Worm (Caenorhabditis elegans) whole organism, young adult: ENCODE data around the gene sre-32.

Experiments
- B0261.1 ChIP-seq: sonication (generic microtip); optimal IDR thresholded peaks from 2 replicates; lab custom pipeline; 2016; ENCODE audit warnings: mild to moderate bottlenecking, missing genetic modification characterization, moderate library complexity, missing compliant biosample characterization
- D2030.7 ChIP-seq: fragments of 200-800 bp; sonication (Bioruptor generic); IDR thresholded peaks from 2 replicates; pipeline ENCODE4 v1.3.6; 2022; ENCODE audit warnings: missing genetic modification reagents, missing genetic modification characterization, missing compliant biosample characterization
- F22D6.2 ChIP-seq: sonication (generic microtip); optimal IDR thresholded peaks from 2 replicates; lab custom pipeline; 2016; ENCODE audit warnings: mild to moderate bottlenecking, missing genetic modification characterization, missing compliant biosample characterization
- F23B12.7 ChIP-seq: sonication (generic microtip); optimal IDR thresholded peaks from 2 replicates; lab custom pipeline; 2017; ENCODE audit warnings: missing genetic modification characterization, mild to moderate bottlenecking, missing compliant biosample characterization, antibody characterized with exemption, moderate library complexity; ENCODE audit not compliant: insufficient read depth
- F39B2.1 ChIP-seq: fragments of 200-800 bp; sonication (Bioruptor generic); IDR thresholded peaks from 2 replicates; pipeline ENCODE4 v1.3.6; 2022; ENCODE audit warnings: missing genetic modification reagents, missing genetic modification characterization, missing compliant biosample characterization
- F57A8.1 ChIP-seq: fragments of 200-800 bp; sonication (Bioruptor generic); optimal IDR thresholded peaks from 2 replicates; lab custom pipeline; 2018; ENCODE audit warnings: mild to moderate bottlenecking, missing genetic modification characterization, moderate library complexity, missing compliant biosample characterization
- T26A5.8 ChIP-seq: sonication (generic microtip); optimal IDR thresholded peaks from 2 replicates; lab custom pipeline; 2016; ENCODE audit warnings: missing genetic modification characterization, missing compliant biosample characterization
- Y67H2A.10 ChIP-seq: fragments of 200-800 bp; sonication (Bioruptor generic); conservative IDR thresholded peaks from 2 replicates; pipeline ENCODE4 v1.3.6; 2022; ENCODE audit warnings: missing genetic modification reagents, missing genetic modification characterization, missing compliant biosample characterization
- ZK185.1 ChIP-seq: sonication (generic microtip); optimal IDR thresholded peaks from 2 replicates; lab custom pipeline; 2016; ENCODE audit warnings: mild to moderate bottlenecking, missing genetic modification characterization, missing compliant biosample characterization; ENCODE audit not compliant: poor library complexity, severe bottlenecking
- aptf-3 ChIP-seq: fragments of 200-800 bp; sonication (Bioruptor generic); IDR thresholded peaks from 2 replicates; pipeline ENCODE4 v1.3.6; 2022; ENCODE audit warnings: missing genetic modification characterization, missing compliant biosample characterization
- attf-5 ChIP-seq: fragments of 200-800 bp; sonication (Bioruptor generic); optimal IDR thresholded peaks from 2 replicates; lab custom pipeline; 2018; ENCODE audit warnings: mild to moderate bottlenecking, missing genetic modification characterization, missing compliant biosample characterization
- bed-1 ChIP-seq: fragments of 200-800 bp; sonication (Bioruptor generic); IDR thresholded peaks from 2 replicates; pipeline ENCODE4 v1.3.6; 2022; ENCODE audit warnings: missing genetic modification reagents, missing genetic modification characterization, missing compliant biosample characterization
- ccch-3 ChIP-seq: fragments of 200-800 bp; sonication (Bioruptor generic); optimal IDR thresholded peaks from 2 replicates; lab custom pipeline; 2018; ENCODE audit warnings: mild to moderate bottlenecking, missing genetic modification characterization, missing compliant biosample characterization
- cebp-1 ChIP-seq, 2 experiments: fragments of 200-800 bp in 1 of 2; sonication (Bioruptor generic) in 1 of 2; sonication (generic microtip) in 1 of 2; IDR thresholded peaks in 1 of 2; optimal IDR thresholded peaks in 1 of 2; 2 replicates each; pipeline versions ENCODE4 v1.3.6 to Lab custom; 2017 to 2022; ENCODE audit warnings: missing compliant biosample characterization in 2 of 2, missing genetic modification characterization in 2 of 2, mild to moderate bottlenecking in 1 of 2, missing genetic modification reagents in 1 of 2, moderate library complexity in 1 of 2
- ceh-40 ChIP-seq: fragments of 200-800 bp; sonication (Bioruptor generic); IDR thresholded peaks from 2 replicates; pipeline ENCODE4 v1.3.6; 2022; ENCODE audit warnings: missing genetic modification characterization, missing compliant biosample characterization
- chd-7 ChIP-seq: sonication (generic microtip); optimal IDR thresholded peaks from 2 replicates; lab custom pipeline; 2016; ENCODE audit warnings: mild to moderate bottlenecking, missing genetic modification characterization, moderate library complexity, missing compliant biosample characterization
- die-1 ChIP-seq: sonication (generic microtip); optimal IDR thresholded peaks from 2 replicates; lab custom pipeline; 2016; ENCODE audit warnings: missing genotype, mild to moderate bottlenecking, missing genetic modification characterization, missing compliant biosample characterization
- egrh-3 ChIP-seq: fragments of 200-800 bp; sonication (Bioruptor generic); IDR thresholded peaks from 2 replicates; pipeline ENCODE4 v1.3.6; 2022; ENCODE audit warnings: missing genetic modification reagents, missing genetic modification characterization, missing compliant biosample characterization
- ets-4 ChIP-seq: fragments of 200-800 bp; sonication (Bioruptor generic); optimal IDR thresholded peaks from 2 replicates; lab custom pipeline; 2018; ENCODE audit warnings: mild to moderate bottlenecking, missing genetic modification characterization, missing compliant biosample characterization
- him-1 ChIP-seq: sonication (generic microtip); optimal IDR thresholded peaks from 2 replicates; lab custom pipeline; 2016; ENCODE audit warnings: missing genotype, missing genetic modification reagents, missing genetic modification characterization, missing compliant biosample characterization
- hlh-26 ChIP-seq: fragments of 200-800 bp; sonication (Bioruptor generic); conservative IDR thresholded peaks from 2 replicates; pipeline ENCODE4 v1.3.6; 2022; ENCODE audit warnings: missing genetic modification reagents, missing genetic modification characterization, missing compliant biosample characterization
- hmg-20 ChIP-seq: fragments of 200-800 bp; sonication (Bioruptor generic); IDR thresholded peaks from 2 replicates; pipeline ENCODE4 v1.3.6; 2022; ENCODE audit warnings: missing genetic modification reagents, missing genetic modification characterization, missing compliant biosample characterization
- hsf-1 ChIP-seq: fragments of 200-800 bp; sonication (Bioruptor generic); IDR thresholded peaks from 2 replicates; pipeline ENCODE4 v1.3.6; 2022; ENCODE audit warnings: missing genetic modification reagents, missing genetic modification characterization, missing compliant biosample characterization
- lag-1 ChIP-seq: fragments of 200-800 bp; sonication (Bioruptor generic); IDR thresholded peaks from 2 replicates; pipeline ENCODE4 v1.3.6; 2022; ENCODE audit warnings: missing genetic modification reagents, missing genetic modification characterization, missing compliant biosample characterization
- let-607 ChIP-seq, 2 experiments: fragments of 200-800 bp in 1 of 2; sonication (Bioruptor generic) in 1 of 2; sonication (generic microtip) in 1 of 2; optimal IDR thresholded peaks; 2 replicates each; lab custom pipeline; 2016 to 2018; ENCODE audit warnings: mild to moderate bottlenecking in 2 of 2, missing compliant biosample characterization in 2 of 2, missing genetic modification characterization in 2 of 2, moderate library complexity in 2 of 2, missing genotype in 1 of 2
- lir-1 ChIP-seq: fragments of 200-800 bp; sonication (Bioruptor generic); conservative IDR thresholded peaks from 2 replicates; pipeline ENCODE4 v1.3.6; 2022; ENCODE audit warnings: missing genetic modification reagents, missing genetic modification characterization, missing compliant biosample characterization
- lsl-1 ChIP-seq: fragments of 200-800 bp; sonication (Bioruptor generic); optimal IDR thresholded peaks from 2 replicates; lab custom pipeline; 2018; ENCODE audit warnings: mild to moderate bottlenecking, missing genetic modification characterization, moderate library complexity, missing compliant biosample characterization
- madf-3 ChIP-seq: fragments of 200-800 bp; sonication (Bioruptor generic); IDR thresholded peaks from 2 replicates; pipeline ENCODE4 v1.3.6; 2022; ENCODE audit warnings: missing genetic modification reagents, missing genetic modification characterization, missing compliant biosample characterization
- mxl-1 ChIP-seq: sonication (generic microtip); optimal IDR thresholded peaks from 2 replicates; lab custom pipeline; 2016; ENCODE audit warnings: missing genetic modification characterization, missing compliant biosample characterization
- rcor-1 ChIP-seq: fragments of 200-800 bp; sonication (Bioruptor generic); IDR thresholded peaks from 2 replicates; pipeline ENCODE4 v1.3.6; 2022; ENCODE audit warnings: missing genetic modification reagents, missing genetic modification characterization, missing compliant biosample characterization
- repo-1 ChIP-seq: sonication (generic microtip); optimal IDR thresholded peaks from 2 replicates; lab custom pipeline; 2017; ENCODE audit warnings: mild to moderate bottlenecking, missing genetic modification characterization, missing compliant biosample characterization
- rpc-1 ChIP-seq, 2 experiments: fragments of 150-350 bp in 1 of 2; sonication (generic microtip) in 1 of 2; optimal IDR thresholded peaks; 2 replicates each; lab custom pipeline; 2014 to 2018; ENCODE audit warnings: missing biosample characterization in 1 of 2, missing genetic modification characterization in 1 of 2, missing genetic modification reagents in 1 of 2, missing genotype in 1 of 2
- sdz-38 ChIP-seq: sonication (generic microtip); optimal IDR thresholded peaks from 2 replicates; lab custom pipeline; 2016; ENCODE audit warnings: missing genotype, missing genetic modification characterization, missing compliant biosample characterization
- sea-2 ChIP-seq: fragments of 200-800 bp; sonication (Bioruptor generic); IDR thresholded peaks from 2 replicates; pipeline ENCODE4 v1.3.6; 2022; ENCODE audit warnings: missing genetic modification characterization, missing compliant biosample characterization
- snpc-1.3 ChIP-seq: sonication (generic microtip); optimal IDR thresholded peaks from 2 replicates; lab custom pipeline; 2017; ENCODE audit warnings: missing genetic modification characterization, mild to moderate bottlenecking, missing compliant biosample characterization, antibody characterized with exemption, moderate library complexity, missing genotype, missing genetic modification reagents; ENCODE audit not compliant: insufficient read depth
- sptf-2 ChIP-seq: fragments of 200-800 bp; sonication (Bioruptor generic); optimal IDR thresholded peaks from 2 replicates; lab custom pipeline; 2018; ENCODE audit warnings: mild to moderate bottlenecking, missing genetic modification characterization, missing compliant biosample characterization
- tbx-9 ChIP-seq: sonication (generic microtip); optimal IDR thresholded peaks from 2 replicates; lab custom pipeline; 2016; ENCODE audit warnings: borderline replicate concordance, missing genetic modification characterization, inconsistent platforms, missing compliant biosample characterization
- unc-130 ChIP-seq: sonication (generic microtip); optimal IDR thresholded peaks from 2 replicates; lab custom pipeline; 2016; ENCODE audit warnings: missing genetic modification reagents, missing genetic modification characterization, missing compliant biosample characterization
- unc-62 ChIP-seq: fragments of 150-350 bp; optimal IDR thresholded peaks from 2 replicates; lab custom pipeline; 2014; ENCODE audit warnings: missing biosample characterization, missing genetic modification reagents, missing genetic modification characterization
- xnd-1 ChIP-seq: sonication (generic microtip); optimal IDR thresholded peaks from 2 replicates; lab custom pipeline; 2016; ENCODE audit warnings: missing genotype, missing genetic modification reagents, missing genetic modification characterization, missing compliant biosample characterization
- zfh-2 ChIP-seq: fragments of 200-800 bp; sonication (Bioruptor generic); conservative IDR thresholded peaks from 2 replicates; pipeline ENCODE4 v1.3.6; 2022; ENCODE audit warnings: missing genetic modification reagents, missing genetic modification characterization, missing compliant biosample characterization
- zim-3 ChIP-seq: sonication (generic microtip); optimal IDR thresholded peaks from 2 replicates; lab custom pipeline; 2017; ENCODE audit warnings: mild to moderate bottlenecking, missing genetic modification characterization, moderate library complexity, missing compliant biosample characterization
- ztf-18 ChIP-seq: sonication (generic microtip); optimal IDR thresholded peaks from 2 replicates; lab custom pipeline; 2016; ENCODE audit warnings: missing genotype, mild to moderate bottlenecking, missing genetic modification characterization, missing compliant biosample characterization
- ztf-22 ChIP-seq: fragments of 200-800 bp; sonication (Bioruptor generic); optimal IDR thresholded peaks from 2 replicates; lab custom pipeline; 2018; ENCODE audit warnings: mild to moderate bottlenecking, missing genetic modification characterization, moderate library complexity, missing compliant biosample characterization
- ztf-26 ChIP-seq: sonication (generic microtip); optimal IDR thresholded peaks from 2 replicates; lab custom pipeline; 2017; ENCODE audit warnings: missing genetic modification characterization, missing compliant biosample characterization
- ztf-28 ChIP-seq: fragments of 200-800 bp; sonication (Bioruptor generic); IDR thresholded peaks from 2 replicates; pipeline ENCODE4 v1.3.6; 2022; ENCODE audit warnings: missing genetic modification reagents, missing genetic modification characterization, missing compliant biosample characterization
- ztf-6 ChIP-seq: fragments of 200-800 bp; sonication (Bioruptor generic); IDR thresholded peaks from 2 replicates; pipeline ENCODE4 v1.3.6; 2022; ENCODE audit warnings: missing genetic modification reagents, missing genetic modification characterization, missing compliant biosample characterization

sre-32 gene

ce11 chrII:12494556-12495131 lies 38.1 kb upstream of the sre-32 start, which contains the start of gene col-85 (continued):
- TF ChIP-seq ztf-18: peak; percentile 81
- TF ChIP-seq ztf-6 (GFP tag; lab: Robert Waterston, UW): peak; percentile 81
- TF ChIP-seq zfh-2 (GFP tag; lab: Robert Waterston, UW): peak; percentile 17
- TF ChIP-seq madf-3: peak; percentile 77; the same call in 1 of the 2 replicates
- no peak for TF ChIP-seq egrh-3
- peak; percentile 87 for TF ChIP-seq snpc-1.3 (tag; lab: Kevin White, UChicago)
- TF ChIP-seq rcor-1 (GFP tag; lab: Robert Waterston, UW): peak; percentile 85
- no peak for TF ChIP-seq xnd-1 (tag; lab: Kevin White, UChicago)
- peak; percentile 87 for TF ChIP-seq die-1 (tag; lab: Kevin White, UChicago)
- no peak for TF ChIP-seq ztf-22 (GFP tag; lab: Kevin White, UChicago)
- TF ChIP-seq bed-1 (GFP tag; lab: Robert Waterston, UW): 0 out of 2 replicates have a peak, but pooled peaks have one; percentile 77
- peak; percentile 80 for TF ChIP-seq ztf-26
- TF ChIP-seq Y67H2A.10 (GFP tag; lab: Robert Waterston, UW): no peak
- peak; percentile 43 for TF ChIP-seq F57A8.1 (GFP tag; lab: Kevin White, UChicago)
- TF ChIP-seq cebp-1 (GFP tag; IDR thresholded peaks at IDR 0.05; lab: Robert Waterston, UW): no peak
- TF ChIP-seq cebp-1 (tag; optimal IDR thresholded peaks at IDR 0.05; lab: Kevin White, UChicago): peak; percentile 81
- peak; percentile 81 for TF ChIP-seq ztf-28 (GFP tag; lab: Robert Waterston, UW)
- peak; percentile 67 for TF ChIP-seq hmg-20 (GFP tag; lab: Robert Waterston, UW)
- TF ChIP-seq let-607 (tag; optimal IDR thresholded peaks at IDR 0.05; lab: Kevin White, UChicago): peak; percentile 3 to 56
- TF ChIP-seq ZK185.1: no peak
- TF ChIP-seq ets-4 (GFP tag; lab: Kevin White, UChicago): no peak
- TF ChIP-seq sptf-2: peak; percentile 42
- TF ChIP-seq him-1 (tag; lab: Kevin White, UChicago): peak; percentile 89
- TF ChIP-seq attf-5 (GFP tag; lab: Kevin White, UChicago): peak; percentile 84
- peak; percentile 88 for TF ChIP-seq mxl-1 (tag; lab: Kevin White, UChicago)
- peak; percentile 88 for TF ChIP-seq F23B12.7 (tag; lab: Kevin White, UChicago)
- TF ChIP-seq hsf-1: peak; percentile 52; the same call in 1 of the 2 replicates
- TF ChIP-seq chd-7 (tag; lab: Kevin White, UChicago): peak; percentile 87
- no peak for TF ChIP-seq lag-1 (GFP tag; lab: Robert Waterston, UW)
- TF ChIP-seq lir-1: peak; percentile 58
- TF ChIP-seq ccch-3 (GFP tag; lab: Kevin White, UChicago): peak; percentile 30
- peak; percentile 4 for TF ChIP-seq F22D6.2
- no peak for TF ChIP-seq F39B2.1 (GFP tag; lab: Robert Waterston, UW)
- TF ChIP-seq B0261.1 (tag; lab: Kevin White, UChicago): peak; percentile 99
- peak; percentile 62 for TF ChIP-seq unc-130
- peak; percentile 53 for TF ChIP-seq lsl-1 (GFP tag; lab: Kevin White, UChicago)
- TF ChIP-seq unc-62 (GFP tag; lab: Kevin White, UChicago): no peak
- TF ChIP-seq hlh-26 (GFP tag; lab: Robert Waterston, UW): no peak
- peak; percentile 82 for TF ChIP-seq ceh-40
- no peak for TF ChIP-seq aptf-3 (GFP tag; lab: Robert Waterston, UW)
- TF ChIP-seq sdz-38 (tag; lab: Kevin White, UChicago): no peak
- TF ChIP-seq zim-3: peak; percentile 79
- TF ChIP-seq tbx-9 (tag; lab: Kevin White, UChicago): no peak
- peak; percentile 49 for TF ChIP-seq T26A5.8 (tag; lab: Kevin White, UChicago)
- TF ChIP-seq D2030.7: peak; percentile 83
- peak; percentile 50 for TF ChIP-seq repo-1
- TF ChIP-seq sea-2 (GFP tag; lab: Robert Waterston, UW): no peak
- peak; percentile 97 for TF ChIP-seq rpc-1 (optimal IDR thresholded peaks at IDR 0.05; lab: Kevin White, UChicago)
- TF ChIP-seq rpc-1 (tag; optimal IDR thresholded peaks at IDR 0.05; lab: Kevin White, UChicago): peak; percentile 93
